Worm (Caenorhabditis elegans): ENCODE data around the gene chil-25.

chil-25 gene

ce11 chrII:9441838-9442237 is 32.4 kb downstream of the chil-25 start, which contains the start of gene chil-16:
Gene chil-16, minus strand, starts transcription at chrII:9441938.
- no peak for TF ChIP-seq ceh-9 (tag; optimal IDR thresholded peaks at IDR 0.05)
- no peak for TF ChIP-seq nhr-77 (tag; optimal IDR thresholded peaks at IDR 0.05)

ce11 chrII:9440060-9440459 is 34.2 kb downstream of the chil-25 start, which contains the start of gene chil-17:
Gene chil-17, minus strand, starts transcription at chrII:9440160.
- TF ChIP-seq unc-39 (tag; optimal IDR thresholded peaks at IDR 0.05) (no peak), pqm-1 (tag; optimal IDR thresholded peaks at IDR 0.05) (no peak), skn-1 (tag; optimal IDR thresholded peaks at IDR 0.05) (no peak), nhr-28 (tag; optimal IDR thresholded peaks at IDR 0.05) (no peak), fos-1 (tag; optimal IDR thresholded peaks at IDR 0.05) (no peak), snpc-4 (tag; optimal IDR thresholded peaks at IDR 0.05) (no peak), jun-1 (tag; optimal IDR thresholded peaks at IDR 0.05) (no peak), eor-1 (tag; optimal IDR thresholded peaks at IDR 0.05) (no peak), elt-1 (tag; optimal IDR thresholded peaks at IDR 0.05) (no peak), nfya-1 (tag; optimal IDR thresholded peaks at IDR 0.05; ENCODE audit: insufficient read depth) (no peak), sea-2 (GFP tag; optimal IDR thresholded peaks at IDR 0.05) (no peak), daf-12 (tag; optimal IDR thresholded peaks at IDR 0.05) (no peak), nhr-77 (tag; optimal IDR thresholded peaks at IDR 0.05) (no peak), elt-2 (tag; optimal IDR thresholded peaks at IDR 0.05) (no peak), nhr-23 (tag; optimal IDR thresholded peaks at IDR 0.05) (no peak), zag-1 (tag; optimal IDR thresholded peaks at IDR 0.05) (no peak), ztf-4 (tag; optimal IDR thresholded peaks at IDR 0.05) (no peak), tbx-2 (tag; optimal IDR thresholded peaks at IDR 0.05) (no peak)

DNA sequence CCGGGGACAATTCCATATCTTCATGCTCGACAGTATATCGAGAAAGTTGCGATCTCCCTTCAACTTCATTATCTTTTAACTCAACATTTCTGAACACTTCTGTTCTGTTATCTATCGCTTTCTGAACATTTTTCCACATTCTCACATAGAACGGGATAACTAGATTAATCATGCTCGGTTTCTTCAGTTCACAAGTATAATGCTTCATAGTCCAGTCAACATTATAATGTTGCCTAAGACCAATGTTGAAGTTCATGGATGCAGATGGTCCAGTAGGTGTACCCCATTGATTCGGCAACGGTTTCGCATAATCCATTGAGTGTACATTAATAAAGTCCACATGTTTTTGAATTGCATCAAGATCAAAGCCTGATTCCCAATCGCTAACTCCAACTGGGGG is 35.4 kb downstream of the chil-25 start:
- TF ChIP-seq ceh-28 (tag; optimal IDR thresholded peaks at IDR 0.05) (no peak), lsy-12 (tag; optimal IDR thresholded peaks at IDR 0.05) (no peak), ZK546.5 (tag; optimal IDR thresholded peaks at IDR 0.05) (no peak), ztf-11 (tag; optimal IDR thresholded peaks at IDR 0.05) (no peak), ceh-9 (tag; optimal IDR thresholded peaks at IDR 0.05) (no peak), R02D3.7 (tag; optimal IDR thresholded peaks at IDR 0.05) (no peak), nhr-43 (tag; optimal IDR thresholded peaks at IDR 0.05; ENCODE audit: poor library complexity, severe bottlenecking) (no peak), nhr-11 (tag; optimal IDR thresholded peaks at IDR 0.05) (no peak), egl-27 (tag; optimal IDR thresholded peaks at IDR 0.05) (no peak), jun-1 (tag; optimal IDR thresholded peaks at IDR 0.05) (no peak), mdl-1 (tag; optimal IDR thresholded peaks at IDR 0.05) (no peak), nhr-76 (tag; optimal IDR thresholded peaks at IDR 0.05) (no peak)

- TF ChIP-seq nhr-76 (tag; optimal IDR thresholded peaks at IDR 0.05): no peak
- no peak for TF ChIP-seq R02D3.7 (tag; optimal IDR thresholded peaks at IDR 0.05)
- no peak for TF ChIP-seq snpc-4 (tag; optimal IDR thresholded peaks at IDR 0.05)
- no peak for TF ChIP-seq unc-62 (GFP tag; optimal IDR thresholded peaks at IDR 0.05)
- TF ChIP-seq nhr-43 (tag; optimal IDR thresholded peaks at IDR 0.05; ENCODE audit: poor library complexity, severe bottlenecking): no peak
Measured at ce11 chrII:9438227-9438626, 36.0 kb downstream of the chil-25 start, which contains the start of gene chil-13. Gene chil-13, minus strand, starts transcription at chrII:9438327.

ce11 chrII:9436009-9436408 is 38.3 kb downstream of the chil-25 start, which contains the start of gene kin-16:
Gene kin-16, minus strand, starts transcription at chrII:9436109.
- no peak for TF ChIP-seq ceh-16 (tag; optimal IDR thresholded peaks at IDR 0.05)
- TF ChIP-seq egl-27 (tag; optimal IDR thresholded peaks at IDR 0.05): no peak
- no peak for TF ChIP-seq jun-1 (tag; optimal IDR thresholded peaks at IDR 0.05)
- no peak for TF ChIP-seq pha-4 (tag; optimal IDR thresholded peaks at IDR 0.05)
- no peak for TF ChIP-seq eor-1 (tag; optimal IDR thresholded peaks at IDR 0.05)
- TF ChIP-seq ceh-82 (tag; optimal IDR thresholded peaks at IDR 0.05): no peak
- no peak for TF ChIP-seq elt-1 (tag; optimal IDR thresholded peaks at IDR 0.05)
- TF ChIP-seq pqm-1 (tag; optimal IDR thresholded peaks at IDR 0.05): no peak
- no peak for TF ChIP-seq ceh-9 (tag; optimal IDR thresholded peaks at IDR 0.05)
- no peak for TF ChIP-seq nfya-1 (tag; optimal IDR thresholded peaks at IDR 0.05; ENCODE audit: insufficient read depth)
- no peak for TF ChIP-seq ama-1 (optimal IDR thresholded peaks at IDR 0.05)
- no peak for TF ChIP-seq nhr-28 (tag; optimal IDR thresholded peaks at IDR 0.05)
- no peak for TF ChIP-seq nhr-67 (tag; optimal IDR thresholded peaks at IDR 0.05)
- no peak for TF ChIP-seq daf-12 (tag; optimal IDR thresholded peaks at IDR 0.05)
- no peak for TF ChIP-seq unc-62 (GFP tag; optimal IDR thresholded peaks at IDR 0.05)

Data from whole organism, L3 larva.